Worm (Caenorhabditis elegans): ENCODE results near the gene T21D12.11.

T21D12.11 gene

DNA sequence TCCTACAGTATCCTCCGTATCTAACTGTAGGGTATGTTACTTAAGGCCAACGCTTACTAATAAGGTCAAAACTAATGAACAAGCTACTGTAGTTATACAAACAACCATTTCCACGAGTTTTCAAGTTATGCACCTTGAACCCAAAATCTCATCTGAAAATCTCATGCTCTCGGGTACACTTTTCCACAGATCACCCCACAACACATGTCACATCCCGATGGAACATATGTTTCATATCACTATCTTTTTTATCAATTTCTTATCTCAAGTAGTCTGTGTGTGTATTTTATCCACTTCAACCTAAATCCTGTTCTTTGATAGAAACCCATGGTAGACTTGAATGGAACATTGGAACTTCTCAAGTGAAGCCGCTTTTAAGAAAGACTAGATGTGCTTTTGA, 31.1 kb downstream of the T21D12.11 start:
- TF ChIP-seq unc-62 (GFP tag; optimal IDR thresholded peaks at IDR 0.05): no peak

ce11 chrIV:302743-303142, 33.5 kb downstream of the T21D12.11 start:
- TF ChIP-seq unc-62 (GFP tag; optimal IDR thresholded peaks at IDR 0.05): no peak

- no peak for TF ChIP-seq unc-62 (GFP tag; optimal IDR thresholded peaks at IDR 0.05)
These were observed 34.1 kb downstream of the T21D12.11 start for ce11 chrIV:303264-303663.

DNA sequence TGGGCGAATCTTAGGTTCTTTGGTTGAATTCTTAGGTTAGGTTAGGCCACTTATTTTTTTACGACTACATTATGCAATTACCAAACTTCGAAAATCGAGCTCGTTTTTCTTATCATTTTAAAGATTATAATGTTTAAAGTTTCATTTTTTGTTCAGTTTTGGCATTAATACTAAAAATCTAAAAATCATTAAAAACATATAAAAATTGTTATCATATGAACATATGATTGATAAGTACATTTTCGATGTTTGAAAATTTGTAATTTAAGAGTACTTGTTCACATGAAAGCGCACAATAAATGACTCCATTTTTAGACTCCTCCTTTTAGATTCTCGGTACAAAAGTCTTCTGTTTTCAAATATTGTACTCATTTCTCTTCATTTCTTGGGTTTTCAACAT, 35.9 kb downstream of the T21D12.11 start:
- TF ChIP-seq unc-62 (GFP tag; optimal IDR thresholded peaks at IDR 0.05): no peak

DNA sequence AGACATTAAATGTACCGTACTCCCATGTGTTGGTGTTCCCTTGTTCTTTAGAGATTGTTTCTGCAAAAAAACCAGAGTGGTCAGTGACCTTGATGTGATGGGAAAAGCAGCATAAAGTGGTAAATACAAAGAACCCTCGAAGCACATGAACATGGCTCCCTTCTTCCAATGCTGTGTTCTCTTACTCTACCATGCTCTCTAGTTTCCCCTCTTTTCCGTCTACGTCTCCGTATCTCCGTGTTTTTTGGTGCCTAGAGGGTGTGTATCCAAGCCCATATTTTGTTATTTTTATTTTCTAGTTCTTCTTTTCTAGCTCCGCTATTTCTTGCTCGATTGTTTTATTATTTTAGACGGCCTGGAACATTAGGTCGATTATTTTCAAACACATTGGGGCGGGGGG, 37.4 kb downstream of the T21D12.11 start:
- TF ChIP-seq unc-62 (GFP tag; optimal IDR thresholded peaks at IDR 0.05): no peak

- no peak for TF ChIP-seq unc-62 (GFP tag; optimal IDR thresholded peaks at IDR 0.05)
These were observed 38.0 kb downstream of the T21D12.11 start, which contains the start of gene swt-1 for ce11 chrIV:307205-307604. Gene swt-1 (plus strand): TSS chrIV:307505.

ce11 chrIV:309526-309925, 40.3 kb downstream of the T21D12.11 start:
- TF ChIP-seq unc-62 (GFP tag; optimal IDR thresholded peaks at IDR 0.05): no peak

ce11 chrIV:313615-314014, 44.4 kb downstream of the T21D12.11 start, which contains the start of gene snai-1:
Gene snai-1 (minus strand): TSS chrIV:313715.
- no peak for TF ChIP-seq unc-62 (GFP tag; optimal IDR thresholded peaks at IDR 0.05)

DNA sequence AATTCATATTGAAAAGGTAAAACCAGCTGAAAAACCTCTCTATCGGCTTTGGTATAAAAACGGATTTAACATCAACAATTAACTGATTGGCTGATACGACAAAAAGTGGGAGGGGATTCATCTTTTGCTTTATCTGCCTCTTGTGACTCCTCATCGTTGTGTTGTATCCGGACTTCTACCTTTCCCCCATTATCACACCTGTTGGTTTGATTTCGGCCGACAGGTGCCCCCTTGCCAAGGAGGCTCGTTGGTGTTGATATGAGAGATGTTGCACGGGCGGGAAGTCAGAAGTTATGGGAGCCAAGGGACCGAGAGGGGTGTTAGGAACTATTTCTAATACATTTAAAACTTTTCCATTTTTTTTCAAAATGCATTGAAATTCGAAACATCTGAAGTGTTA, 45.3 kb downstream of the T21D12.11 start:
- no peak for TF ChIP-seq unc-62 (GFP tag; optimal IDR thresholded peaks at IDR 0.05)

- TF ChIP-seq unc-62 (GFP tag; optimal IDR thresholded peaks at IDR 0.05): no peak
These were observed 50.4 kb downstream of the T21D12.11 start for ce11 chrIV:319654-320053.

DNA sequence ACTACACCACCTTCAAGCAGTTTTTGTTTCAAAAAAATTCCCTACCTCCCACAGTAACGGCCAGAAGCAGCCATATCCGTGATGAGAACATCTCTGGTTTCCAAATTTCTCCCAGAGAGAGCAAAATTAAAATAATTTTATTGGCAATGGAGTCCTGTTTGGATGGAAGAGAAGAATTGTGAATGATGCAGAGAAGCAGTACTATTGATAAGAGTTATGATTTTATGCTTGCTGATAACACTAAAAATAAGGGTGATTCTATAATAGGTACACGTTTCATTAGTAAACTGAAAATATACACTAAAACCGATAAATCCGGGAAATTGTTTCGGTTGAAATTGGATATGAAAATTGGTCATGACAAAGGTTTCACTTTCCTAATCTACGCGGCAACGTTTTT, 51.2 kb downstream of the T21D12.11 start, which contains the start of gene dsc-4:
Gene dsc-4, minus strand, starts transcription at position 165 of the 400 bp plus-strand sequence.
- TF ChIP-seq unc-62 (GFP tag; optimal IDR thresholded peaks at IDR 0.05): no peak
